Fruit fly (Drosophila melanogaster): ENCODE measurements around the gene yip7.

DNA sequence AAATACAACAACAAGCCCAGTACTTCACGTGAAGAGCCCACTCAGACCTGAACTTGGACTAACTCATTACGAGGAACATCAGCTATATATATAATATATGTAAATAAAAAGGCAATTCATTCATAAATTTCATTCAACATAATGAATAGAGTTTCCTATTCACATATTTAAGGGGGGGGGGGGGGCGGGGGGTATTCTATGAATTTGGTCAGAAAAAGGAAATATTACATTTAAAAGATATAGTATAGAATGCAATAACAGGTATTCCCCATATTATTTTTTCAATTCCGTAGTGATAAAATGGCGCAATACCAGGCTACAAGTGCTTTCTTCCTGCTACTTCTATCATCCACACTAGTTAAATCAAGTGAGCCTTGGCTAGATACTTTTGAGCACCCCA, 1.8 kb downstream of the yip7 start, which contains the start of gene CG6462:
- TF ChIP-seq h (optimal IDR thresholded peaks at IDR 0.05) (no peak), ttk (optimal IDR thresholded peaks at IDR 0.05) (no peak)

Measured in Kc167 (cell line).